Fruit fly (Drosophila melanogaster): Measurements from ENCODE around the gene CG3119.

dm6 chr2L:2884683-2885502 lies 47.3 kb upstream of the CG3119 start:
- TF ChIP-seq Myc (optimal IDR thresholded peaks at IDR 0.05) (no peak), insv (optimal IDR thresholded peaks at IDR 0.05) (no peak), psq (optimal IDR thresholded peaks at IDR 0.05) (no peak), h (optimal IDR thresholded peaks at IDR 0.05) (no peak)

Data from Kc167 (cell line).